Worm (Caenorhabditis elegans) whole organism, L2 larva: ENCODE measurements around the gene F53E2.2.

ENCODE experiments used
- C34F6.9 ChIP-seq: fragments of 150-350 bp; optimal IDR thresholded peaks from 2 replicates; lab custom pipeline; 2014; ENCODE audit warnings: missing biosample characterization, missing genetic modification characterization
- F13H6.1 ChIP-seq: sonication (generic microtip); optimal IDR thresholded peaks from 2 replicates; lab custom pipeline; 2016; ENCODE audit warnings: missing genetic modification characterization, missing compliant biosample characterization
- R02D3.7 ChIP-seq: fragments of 150-350 bp; optimal IDR thresholded peaks from 2 replicates; lab custom pipeline; 2014; ENCODE audit warnings: missing biosample characterization, missing genetic modification characterization
- Y55F3AM.14 ChIP-seq: fragments of 200-800 bp; sonication (Bioruptor generic); optimal IDR thresholded peaks from 2 replicates; lab custom pipeline; 2018; ENCODE audit warnings: mild to moderate bottlenecking, missing genetic modification characterization, missing compliant biosample characterization
- ZK546.5 ChIP-seq: sonication (generic microtip); optimal IDR thresholded peaks from 2 replicates; lab custom pipeline; 2017; ENCODE audit warnings: missing biosample characterization, missing genetic modification characterization
- alr-1 ChIP-seq: fragments of 150-350 bp; optimal IDR thresholded peaks from 2 replicates; lab custom pipeline; 2014; ENCODE audit warnings: missing biosample characterization, missing genetic modification characterization
- aly-2 ChIP-seq: fragments of 150-350 bp; optimal IDR thresholded peaks from 2 replicates; lab custom pipeline; 2014; ENCODE audit warnings: missing biosample characterization, missing genetic modification characterization
- ama-1 ChIP-seq: fragments of 150-350 bp; optimal IDR thresholded peaks from 2 replicates; lab custom pipeline; 2018; ENCODE audit warnings: inconsistent platforms
- blmp-1 ChIP-seq: sonication (generic microtip); optimal IDR thresholded peaks from 2 replicates; lab custom pipeline; 2017; ENCODE audit warnings: missing genetic modification characterization, mild to moderate bottlenecking, missing compliant biosample characterization, antibody characterized with exemption, moderate library complexity; ENCODE audit not compliant: insufficient read depth
- ceh-16 ChIP-seq: fragments of 150-350 bp; optimal IDR thresholded peaks from 2 replicates; lab custom pipeline; 2014; ENCODE audit warnings: missing biosample characterization, missing genetic modification characterization
- ceh-82 ChIP-seq: fragments of 150-350 bp; optimal IDR thresholded peaks from 2 replicates; lab custom pipeline; 2014; ENCODE audit warnings: missing biosample characterization, missing genetic modification characterization
- crh-2 ChIP-seq: sonication (generic microtip); optimal IDR thresholded peaks from 2 replicates; lab custom pipeline; 2017; ENCODE audit warnings: missing biosample characterization, missing genetic modification characterization
- elt-1 ChIP-seq: fragments of 150-350 bp; optimal IDR thresholded peaks from 2 replicates; lab custom pipeline; 2014; ENCODE audit warnings: missing biosample characterization, missing genetic modification characterization
- elt-3 ChIP-seq: sonication (generic microtip); optimal IDR thresholded peaks from 2 replicates; lab custom pipeline; 2017; ENCODE audit warnings: missing biosample characterization, missing genetic modification characterization
- fos-1 ChIP-seq: fragments of 150-350 bp; optimal IDR thresholded peaks from 2 replicates; lab custom pipeline; 2014; ENCODE audit warnings: missing biosample characterization, missing genetic modification characterization
- lin-11 ChIP-seq: fragments of 150-350 bp; sonication (generic microtip); optimal IDR thresholded peaks from 2 replicates; lab custom pipeline; 2014; ENCODE audit warnings: missing biosample characterization, missing genetic modification characterization, inconsistent platforms, mixed read lengths
- lin-13 ChIP-seq: fragments of 150-350 bp; optimal IDR thresholded peaks from 2 replicates; lab custom pipeline; 2014; ENCODE audit warnings: missing biosample characterization, missing genetic modification reagents, missing genetic modification characterization
- lsy-2 ChIP-seq, 2 experiments: fragments of 150-350 bp in 1 of 2; sonication (generic microtip) in 1 of 2; optimal IDR thresholded peaks; 2 replicates each; lab custom pipeline; 2014 to 2017; ENCODE audit warnings: missing biosample characterization in 2 of 2, missing genetic modification characterization in 2 of 2
- mab-5 ChIP-seq: fragments of 150-350 bp; optimal IDR thresholded peaks from 2 replicates; lab custom pipeline; 2014; ENCODE audit warnings: missing biosample characterization, missing genetic modification characterization
- mbf-1 ChIP-seq: sonication (generic microtip); optimal IDR thresholded peaks from 2 replicates; lab custom pipeline; 2017; ENCODE audit warnings: missing biosample characterization, missing genetic modification characterization
- mdl-1 ChIP-seq, 2 experiments: fragments of 150-350 bp in 1 of 2; sonication (generic microtip) in 1 of 2; optimal IDR thresholded peaks; 2 replicates each; lab custom pipeline; 2017; ENCODE audit warnings: missing biosample characterization in 2 of 2, missing genetic modification characterization in 2 of 2
- nhr-10 ChIP-seq: sonication (generic microtip); optimal IDR thresholded peaks from 2 replicates; lab custom pipeline; 2017; ENCODE audit warnings: missing biosample characterization, missing genetic modification characterization
- nhr-11 ChIP-seq: fragments of 150-350 bp; optimal IDR thresholded peaks from 2 replicates; lab custom pipeline; 2014; ENCODE audit warnings: missing biosample characterization, missing genetic modification characterization
- nhr-12 ChIP-seq: fragments of 150-350 bp; optimal IDR thresholded peaks from 2 replicates; lab custom pipeline; 2014; ENCODE audit warnings: missing biosample characterization, missing genetic modification characterization
- nhr-129 ChIP-seq: fragments of 150-350 bp; optimal IDR thresholded peaks from 2 replicates; lab custom pipeline; 2014; ENCODE audit warnings: missing biosample characterization, missing genetic modification characterization
- nhr-21 ChIP-seq: fragments of 150-350 bp; optimal IDR thresholded peaks from 2 replicates; lab custom pipeline; 2014; ENCODE audit warnings: missing biosample characterization, missing genetic modification characterization
- nhr-23 ChIP-seq: fragments of 150-350 bp; optimal IDR thresholded peaks from 2 replicates; lab custom pipeline; 2014; ENCODE audit warnings: missing biosample characterization, missing genetic modification reagents, missing genetic modification characterization
- nhr-237 ChIP-seq: fragments of 150-350 bp; optimal IDR thresholded peaks from 2 replicates; lab custom pipeline; 2014; ENCODE audit warnings: missing biosample characterization, missing genetic modification characterization
- nhr-25 ChIP-seq: fragments of 150-350 bp; sonication (generic microtip); optimal IDR thresholded peaks from 3 replicates; lab custom pipeline; 2014; ENCODE audit warnings: missing biosample characterization, missing genetic modification characterization
- nhr-6 ChIP-seq: fragments of 150-350 bp; optimal IDR thresholded peaks from 2 replicates; lab custom pipeline; 2014; ENCODE audit warnings: missing biosample characterization, missing genetic modification characterization
- nhr-77 ChIP-seq: fragments of 150-350 bp; optimal IDR thresholded peaks from 2 replicates; lab custom pipeline; 2014; ENCODE audit warnings: missing biosample characterization, missing genetic modification characterization
- peb-1 ChIP-seq: fragments of 150-350 bp; optimal IDR thresholded peaks from 2 replicates; lab custom pipeline; 2014; ENCODE audit warnings: missing biosample characterization, missing genetic modification characterization
- sem-4 ChIP-seq: fragments of 150-350 bp; optimal IDR thresholded peaks from 2 replicates; lab custom pipeline; 2014; ENCODE audit warnings: missing biosample characterization, missing genetic modification reagents, missing genetic modification characterization
- skn-1 ChIP-seq: sonication (generic microtip); optimal IDR thresholded peaks from 2 replicates; lab custom pipeline; 2017; ENCODE audit warnings: missing biosample characterization, missing genetic modification characterization
- sma-3 ChIP-seq: sonication (generic microtip); optimal IDR thresholded peaks from 2 replicates; lab custom pipeline; 2016; ENCODE audit warnings: missing genetic modification reagents, missing genetic modification characterization, missing compliant biosample characterization
- sma-9 ChIP-seq, 2 experiments: fragments of 150-350 bp in 1 of 2; sonication (generic microtip) in 1 of 2; optimal IDR thresholded peaks; 2 replicates each; lab custom pipeline; 2014 to 2016; ENCODE audit warnings: missing genetic modification characterization in 2 of 2, mild to moderate bottlenecking in 1 of 2, missing biosample characterization in 1 of 2, missing compliant biosample characterization in 1 of 2, missing genetic modification reagents in 1 of 2, moderate library complexity in 1 of 2
- unc-39 ChIP-seq: fragments of 150-350 bp; optimal IDR thresholded peaks from 2 replicates; lab custom pipeline; 2014; ENCODE audit warnings: missing biosample characterization, missing genetic modification characterization
- unc-55 ChIP-seq: fragments of 150-350 bp; sonication (generic microtip); optimal IDR thresholded peaks from 3 replicates; lab custom pipeline; 2014; ENCODE audit warnings: missing biosample characterization, missing genetic modification reagents, missing genetic modification characterization
- unc-62 ChIP-seq: fragments of 150-350 bp; optimal IDR thresholded peaks from 2 replicates; lab custom pipeline; 2014; ENCODE audit warnings: missing biosample characterization, missing genetic modification reagents, missing genetic modification characterization
- zag-1 ChIP-seq: fragments of 150-350 bp; optimal IDR thresholded peaks from 2 replicates; lab custom pipeline; 2014; ENCODE audit warnings: missing biosample characterization, missing genetic modification characterization
- ztf-1 ChIP-seq: fragments of 200-800 bp; sonication (Bioruptor generic); conservative IDR thresholded peaks from 2 replicates; pipeline ENCODE4 v1.3.6; 2022; ENCODE audit warnings: missing genetic modification characterization, missing compliant biosample characterization
- ztf-4 ChIP-seq: fragments of 150-350 bp; optimal IDR thresholded peaks from 2 replicates; lab custom pipeline; 2014; ENCODE audit warnings: missing biosample characterization, missing genetic modification characterization

The F53E2.2 gene

ce11 chrV:1495334-1495733, 20.4 kb downstream of the F53E2.2 start, which contains the start of gene C38C3.3:
C38C3.3 (plus strand) TSS chrV:1495634.
- TF ChIP-seq sem-4 (no peak), elt-3 (tag; lab: Kevin White, UChicago) (no peak), unc-62 (GFP tag; lab: Kevin White, UChicago) (no peak), nhr-77 (tag; lab: Kevin White, UChicago) (no peak), R02D3.7 (no peak), unc-39 (no peak), nhr-10 (tag; lab: Kevin White, UChicago) (no peak), lin-11 (tag; lab: Kevin White, UChicago) (no peak), fos-1 (tag; lab: Kevin White, UChicago) (no peak), ztf-4 (no peak), sma-9 (GFP tag; optimal IDR thresholded peaks at IDR 0.05; lab: Kevin White, UChicago) (no peak), sma-9 (tag; optimal IDR thresholded peaks at IDR 0.05; lab: Kevin White, UChicago) (no peak), nhr-11 (tag; lab: Kevin White, UChicago) (no peak), mab-5 (tag; lab: Kevin White, UChicago) (no peak), ZK546.5 (tag; lab: Kevin White, UChicago) (no peak), crh-2 (no peak)

- TF ChIP-seq C34F6.9 = no peak
- TF ChIP-seq ztf-1 (GFP tag; lab: Robert Waterston, UW) = no peak
- TF ChIP-seq nhr-11 (tag; lab: Kevin White, UChicago) = no peak
- TF ChIP-seq nhr-77 (tag; lab: Kevin White, UChicago) = no peak
- TF ChIP-seq unc-62 (GFP tag; lab: Kevin White, UChicago) = no peak
- no peak for TF ChIP-seq unc-39
- TF ChIP-seq mbf-1 (tag; lab: Kevin White, UChicago) = no peak
- TF ChIP-seq nhr-23 = no peak
- TF ChIP-seq nhr-25 = no peak
- TF ChIP-seq mab-5 (tag; lab: Kevin White, UChicago) = no peak
- TF ChIP-seq ama-1 (lab: Kevin White, UChicago) = no peak
- TF ChIP-seq lsy-2 (tag; optimal IDR thresholded peaks at IDR 0.05; lab: Kevin White, UChicago) = no peak
- TF ChIP-seq elt-1 (tag; lab: Kevin White, UChicago) = no peak
- no peak for TF ChIP-seq nhr-237 (tag; lab: Kevin White, UChicago)
- no peak for TF ChIP-seq sem-4
- no peak for TF ChIP-seq blmp-1 (tag; lab: Kevin White, UChicago)
- TF ChIP-seq ceh-82 = no peak
Measured at ce11 chrV:1495752-1496151, 20.9 kb downstream of the F53E2.2 start.

DNA sequence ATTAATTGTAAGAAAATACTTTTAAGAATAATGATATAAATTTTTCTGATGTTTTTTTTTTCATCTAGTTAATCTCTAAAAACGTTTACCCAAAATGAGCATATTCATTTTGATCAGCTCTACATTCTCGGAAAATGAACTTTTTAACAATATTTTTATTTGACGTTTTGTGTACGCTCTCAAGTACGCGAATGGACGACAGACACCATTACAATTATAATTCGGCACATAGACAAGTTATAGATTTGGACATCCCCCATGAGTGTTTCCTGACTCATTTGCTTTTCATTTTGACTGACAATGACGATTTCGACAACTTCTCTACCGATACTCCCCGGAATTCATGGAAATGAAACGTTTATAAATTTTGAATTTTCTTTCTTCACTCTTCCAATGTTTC, 24.3 kb downstream of the F53E2.2 start, which contains the start of gene sru-27:
Gene sru-27, plus strand, starts transcription at position 301 of the 400 bp plus-strand sequence.
- TF ChIP-seq nhr-129 (tag; lab: Kevin White, UChicago) = no peak
- TF ChIP-seq F13H6.1 = no peak
- no peak for TF ChIP-seq peb-1
- no peak for TF ChIP-seq skn-1 (tag; lab: Kevin White, UChicago)
- TF ChIP-seq nhr-10 (tag; lab: Kevin White, UChicago) = no peak

DNA sequence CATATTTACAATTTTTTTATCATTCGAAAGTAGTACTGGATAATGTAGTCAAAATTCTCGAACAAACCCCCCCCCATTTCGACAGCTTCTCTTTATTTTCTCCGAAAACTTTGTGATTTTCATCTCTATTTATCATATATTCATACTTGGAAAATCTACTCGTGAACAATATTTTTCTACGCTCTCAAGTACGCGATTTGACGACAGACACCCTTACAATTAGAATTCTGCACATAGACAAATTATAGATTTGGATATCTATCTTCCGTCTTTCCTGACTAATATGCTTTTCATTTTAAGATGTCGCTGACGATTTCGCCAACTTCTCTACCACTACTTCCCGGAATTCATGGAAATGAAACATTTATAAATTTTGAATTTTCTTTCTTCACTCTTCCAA, 31.1 kb downstream of the F53E2.2 start, which contains the start of gene sru-28:
Gene sru-28, plus strand, starts transcription at position 301 of the 400 bp plus-strand sequence.
- no peak for TF ChIP-seq skn-1 (tag; lab: Kevin White, UChicago)
- no peak for TF ChIP-seq nhr-6 (tag; lab: Kevin White, UChicago)
- no peak for TF ChIP-seq zag-1 (tag; lab: Kevin White, UChicago)
- TF ChIP-seq alr-1 = no peak
- no peak for TF ChIP-seq nhr-25
- TF ChIP-seq C34F6.9 = no peak
- no peak for TF ChIP-seq ZK546.5 (tag; lab: Kevin White, UChicago)
- TF ChIP-seq nhr-12 (tag; lab: Kevin White, UChicago) = no peak
- no peak for TF ChIP-seq nhr-21 (tag; lab: Kevin White, UChicago)
- no peak for TF ChIP-seq ama-1 (lab: Kevin White, UChicago)
- TF ChIP-seq sma-9 (GFP tag; optimal IDR thresholded peaks at IDR 0.05; lab: Kevin White, UChicago) = no peak
- TF ChIP-seq sma-9 (tag; optimal IDR thresholded peaks at IDR 0.05; lab: Kevin White, UChicago) = no peak
- TF ChIP-seq sem-4 = no peak

DNA sequence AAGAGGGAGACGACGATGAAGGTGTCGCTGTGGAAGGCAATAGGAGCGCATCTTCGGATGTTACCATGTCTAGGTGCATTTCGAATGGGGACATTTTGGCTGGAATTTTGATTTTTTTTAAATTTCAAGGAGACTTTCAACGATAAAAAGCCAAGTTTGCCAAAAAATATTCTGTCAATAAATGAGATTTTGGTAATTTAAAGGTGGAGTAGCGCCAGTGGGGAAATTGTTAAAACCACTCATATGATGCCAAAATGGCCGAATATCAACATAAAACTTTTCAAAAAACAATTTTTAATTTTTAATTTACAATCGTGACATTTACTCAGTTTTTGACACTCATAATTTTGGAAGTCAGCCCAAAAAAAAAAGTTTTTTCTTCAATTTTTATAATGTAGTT, 36.7 kb downstream of the F53E2.2 start, which contains the start of gene nhr-260:
Gene nhr-260, minus strand, starts transcription at position 101 of the 400 bp plus-strand sequence.
- TF ChIP-seq nhr-6 (tag; lab: Kevin White, UChicago) = no peak
- TF ChIP-seq nhr-12 (tag; lab: Kevin White, UChicago) = no peak
- TF ChIP-seq ztf-4 = no peak
- no peak for TF ChIP-seq ceh-16 (tag; lab: Kevin White, UChicago)
- TF ChIP-seq nhr-11 (tag; lab: Kevin White, UChicago) = no peak
- no peak for TF ChIP-seq lin-11 (tag; lab: Kevin White, UChicago)
- TF ChIP-seq peb-1 = no peak
- TF ChIP-seq Y55F3AM.14 (GFP tag; lab: Kevin White, UChicago) = no peak
- TF ChIP-seq F13H6.1 = no peak
- TF ChIP-seq mab-5 (tag; lab: Kevin White, UChicago) = no peak
- no peak for TF ChIP-seq blmp-1 (tag; lab: Kevin White, UChicago)
- no peak for TF ChIP-seq nhr-21 (tag; lab: Kevin White, UChicago)
- no peak for TF ChIP-seq nhr-77 (tag; lab: Kevin White, UChicago)
- TF ChIP-seq sma-3 (GFP tag; lab: Kevin White, UChicago) = no peak
- no peak for TF ChIP-seq fos-1 (tag; lab: Kevin White, UChicago)
- no peak for TF ChIP-seq unc-55 (GFP tag; lab: Kevin White, UChicago)
- no peak for TF ChIP-seq lin-13 (GFP tag; lab: Kevin White, UChicago)
- TF ChIP-seq aly-2 (tag; lab: Kevin White, UChicago) = no peak
- no peak for TF ChIP-seq mdl-1 (tag; optimal IDR thresholded peaks at IDR 0.05; lab: Kevin White, UChicago)
- no peak for TF ChIP-seq ZK546.5 (tag; lab: Kevin White, UChicago)
